Fruit fly (Drosophila melanogaster) Kc167 (cell line): ENCODE data around the gene CG3726.

Source experiments
- Myc ChIP-seq: fragments of >200 bp; optimal IDR thresholded peaks from 2 replicates; lab custom pipeline; 2017; ENCODE audit warnings: missing external identifiers
- h ChIP-seq: fragments of >200 bp; optimal IDR thresholded peaks from 3 replicates; lab custom pipeline; 2018; ENCODE audit warnings: missing external identifiers
- insv ChIP-seq: fragments of >200 bp; optimal IDR thresholded peaks from 3 replicates; lab custom pipeline; 2018; ENCODE audit warnings: missing external identifiers
- ttk ChIP-seq: sonication (Bioruptor generic); optimal IDR thresholded peaks from 2 replicates; lab custom pipeline; 2017; ENCODE audit warnings: missing external identifiers

DNA sequence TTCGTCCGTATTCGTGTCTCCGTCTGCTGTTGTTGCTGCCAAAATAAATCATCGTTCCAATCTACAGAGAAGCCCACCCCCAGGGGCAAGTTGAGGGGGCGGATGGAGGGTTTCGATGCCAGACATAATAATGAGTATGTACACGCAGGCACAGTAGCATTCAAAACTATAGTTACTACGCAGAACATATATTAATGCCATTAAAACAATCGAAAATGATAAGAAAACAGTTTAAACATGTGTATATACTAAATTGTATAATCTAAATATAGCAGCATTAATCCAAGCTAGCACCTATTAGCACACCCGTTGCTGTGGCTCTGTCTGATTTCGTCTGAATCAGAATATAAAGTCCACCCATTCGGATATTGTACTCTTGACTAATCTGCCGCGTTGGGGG, 64.0 kb downstream of the CG3726 start:
- TF ChIP-seq Myc (no peak), h (lab: Kevin White, UChicago) (no peak), insv (lab: Kevin White, UChicago) (no peak), ttk (lab: Kevin White, UChicago) (no peak)
